Fruit fly (Drosophila melanogaster): ENCODE data around the gene Gug.
A peak's percentile ranks its signal among the peaks of the same experiment; 100 is the strongest.

Gene Gug

dm6 chr3L:8457866-8458766 lies 8.4 kb downstream of the Gug start (continued):
- peak; percentile 97 to 99 for TF ChIP-seq Hr51 (GFP tag; optimal IDR thresholded peaks at IDR 0.05)
- peak; percentile 98 for TF ChIP-seq trh (GFP tag; optimal IDR thresholded peaks at IDR 0.05)
- TF ChIP-seq CG1832 (GFP tag; optimal IDR thresholded peaks at IDR 0.05): peak; percentile 68
- no peak for TF ChIP-seq vnd (GFP tag; IDR thresholded peaks at IDR 0.05; ENCODE audit: partially characterized antibody)
- no peak for TF ChIP-seq pan (optimal IDR thresholded peaks at IDR 0.05)
- TF ChIP-seq pan (GFP tag; optimal IDR thresholded peaks at IDR 0.05 in 1 of 2, IDR thresholded peaks at IDR 0.05 in 1 of 2): peak in 1 of 2 experiments; percentile 98
- TF ChIP-seq Ets97D (GFP tag; optimal IDR thresholded peaks at IDR 0.05): peak; percentile 93
- peak; percentile 92 for TF ChIP-seq MBD-R2 (GFP tag; IDR thresholded peaks at IDR 0.05)
- peak; percentile 92 for TF ChIP-seq CG13894 (tag; optimal IDR thresholded peaks at IDR 0.05)
- TF ChIP-seq CG8281 (tag; optimal IDR thresholded peaks at IDR 0.05): peak; percentile 86
- TF ChIP-seq kay (GFP tag; optimal IDR thresholded peaks at IDR 0.05): peak; percentile 94
- TF ChIP-seq CG7271 (tag; optimal IDR thresholded peaks at IDR 0.05): peak; percentile 98
- peak; percentile 97 for TF ChIP-seq CG14441 (GFP tag; IDR thresholded peaks at IDR 0.05)
- TF ChIP-seq CG13123 (GFP tag; optimal IDR thresholded peaks at IDR 0.05): peak; percentile 97
- TF ChIP-seq CG15011 (GFP tag; optimal IDR thresholded peaks at IDR 0.05): peak; percentile 97
- TF ChIP-seq Kr (GFP tag; optimal IDR thresholded peaks at IDR 0.05): peak; percentile 84
- TF ChIP-seq peb (GFP tag; IDR thresholded peaks at IDR 0.05): peak; percentile 97
- no peak for TF ChIP-seq Dfd (GFP tag; optimal IDR thresholded peaks at IDR 0.05)
- peak; percentile 96 for TF ChIP-seq fd3F (GFP tag; optimal IDR thresholded peaks at IDR 0.05)
- peak; percentile 97 for TF ChIP-seq CG6854 (GFP tag; optimal IDR thresholded peaks at IDR 0.05)
- TF ChIP-seq H2.0 (GFP tag; IDR thresholded peaks at IDR 0.05): peak; percentile 98
- TF ChIP-seq CG15269 (tag; optimal IDR thresholded peaks at IDR 0.05): peak; percentile 99
- peak; percentile 99 for TF ChIP-seq tin (GFP tag; optimal IDR thresholded peaks at IDR 0.05)
- TF ChIP-seq wor (GFP tag; IDR thresholded peaks at IDR 0.05): peak; percentile 98
- peak; percentile 89 for TF ChIP-seq Fer2 (tag; optimal IDR thresholded peaks at IDR 0.05)
- TF ChIP-seq run (tag; optimal IDR thresholded peaks at IDR 0.05): peak; percentile 99
- peak; percentile 23 to 80 for TF ChIP-seq insv (GFP tag; optimal IDR thresholded peaks at IDR 0.05)
- peak; percentile 95 for TF ChIP-seq onecut (GFP tag; IDR thresholded peaks at IDR 0.05)
- TF ChIP-seq CG4360 (GFP tag; IDR thresholded peaks at IDR 0.05): peak; percentile 83
- TF ChIP-seq CG14965 (GFP tag; optimal IDR thresholded peaks at IDR 0.05; ENCODE audit: borderline replicate concordance): peak; percentile 84
- TF ChIP-seq bsh (GFP tag; optimal IDR thresholded peaks at IDR 0.05): peak; percentile 82 to 100
- 0 out of 4 replicates have a peak, but pooled peaks have one; percentile 59 for TF ChIP-seq chinmo (GFP tag; IDR thresholded peaks at IDR 0.05; ENCODE audit: partially characterized antibody)
- TF ChIP-seq inv (GFP tag; IDR thresholded peaks at IDR 0.05; ENCODE audit: partially characterized antibody): no peak
- TF ChIP-seq Bteb2 (GFP tag; optimal IDR thresholded peaks at IDR 0.05): peak; percentile 98
- peak; percentile 22 for TF ChIP-seq gfzf (GFP tag; optimal IDR thresholded peaks at IDR 0.05)
- TF ChIP-seq tna (GFP tag; IDR thresholded peaks at IDR 0.05; ENCODE audit: partially characterized antibody): no peak
- TF ChIP-seq CG10959 (GFP tag; IDR thresholded peaks at IDR 0.05): peak; percentile 97
- TF ChIP-seq CG12744 (GFP tag; optimal IDR thresholded peaks at IDR 0.05): peak; percentile 96
- TF ChIP-seq Sox100B (GFP tag; optimal IDR thresholded peaks at IDR 0.05): peak; percentile 99
- peak; percentile 97 for TF ChIP-seq twi (tag; optimal IDR thresholded peaks at IDR 0.05)
- TF ChIP-seq HLHmδ (GFP tag; optimal IDR thresholded peaks at IDR 0.05): peak; percentile 80
- peak; percentile 98 for TF ChIP-seq CG14710 (tag; optimal IDR thresholded peaks at IDR 0.05)
- peak; percentile 98 for TF ChIP-seq Hsf (GFP tag; optimal IDR thresholded peaks at IDR 0.05)
- TF ChIP-seq CG31365 (tag; optimal IDR thresholded peaks at IDR 0.05): peak; percentile 87
- TF ChIP-seq Fer1 (GFP tag; optimal IDR thresholded peaks at IDR 0.05): peak; percentile 98
- TF ChIP-seq Xrp1 (GFP tag; IDR thresholded peaks at IDR 0.05): peak; percentile 99
- peak; percentile 85 for TF ChIP-seq CG15073 (GFP tag; optimal IDR thresholded peaks at IDR 0.05)
- peak; percentile 97 for TF ChIP-seq mam (GFP tag; optimal IDR thresholded peaks at IDR 0.05)

Data from whole organism, embryonic.